ENCODE assay signal across 1 fruit fly cellular context in the genomic region with DNA sequence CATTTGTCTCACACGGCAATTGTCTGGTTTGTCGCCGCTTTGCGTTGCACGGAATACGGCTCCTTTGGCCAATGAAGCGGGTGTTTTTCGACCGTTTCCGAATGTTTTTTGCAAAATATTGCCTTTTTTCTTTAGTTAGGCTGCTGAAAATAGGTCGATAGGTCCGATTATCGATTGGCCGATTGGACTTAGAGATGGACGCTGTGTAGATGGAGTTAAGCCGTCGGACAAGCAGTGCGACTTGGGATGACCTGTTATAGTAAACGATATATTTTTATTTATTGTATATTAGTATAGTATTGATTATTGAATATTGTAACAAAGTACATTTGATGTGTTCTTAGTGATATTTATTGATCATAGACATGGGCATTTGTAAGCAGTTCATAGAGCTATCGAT.
TF ChIP-seq lines count a peak whose summit lies in the region.

Gene lmgA, minus strand, starts transcription at position 301 of the 400 bp plus-strand sequence.
Gene lmgB, minus strand, starts transcription at position 301 of the 400 bp plus-strand sequence.

TF ChIP-seq in whole organism, embryonic, 481 proteins besides CTCF, POLR2A, EP300 and RAD21 (continued from another document):
- no peak for TF ChIP-seq ewg (GFP tag; optimal IDR thresholded peaks at IDR 0.05; lab: Kevin White, UChicago)
- peak; percentile 53 for TF ChIP-seq mam (GFP tag; optimal IDR thresholded peaks at IDR 0.05; lab: Kevin White, UChicago)
- peak; percentile 15 for TF ChIP-seq NfI (GFP tag; optimal IDR thresholded peaks at IDR 0.05; lab: Kevin White, UChicago)
- peak; percentile 97 for TF ChIP-seq HLH4C (GFP tag; IDR thresholded peaks at IDR 0.05; lab: Robert Waterston, UW; ENCODE audit: partially characterized antibody)
- TF ChIP-seq CG2199 (GFP tag; IDR thresholded peaks at IDR 0.05; lab: Robert Waterston, UW), result no peak; the same call in 2 of the 3 replicates
- TF ChIP-seq CG4360 (GFP tag; IDR thresholded peaks at IDR 0.05; lab: Robert Waterston, UW), result no peak
- no peak for TF ChIP-seq HLHmδ (GFP tag; optimal IDR thresholded peaks at IDR 0.05; lab: Kevin White, UChicago)
- TF ChIP-seq CG8290 (GFP tag; optimal IDR thresholded peaks at IDR 0.05; lab: Kevin White, UChicago), result peak; percentile 89
- peak; percentile 45 to 74 for TF ChIP-seq CG8290 (tag; optimal IDR thresholded peaks at IDR 0.05; lab: Kevin White, UChicago)
- peak; percentile 23 for TF ChIP-seq HLH54F (GFP tag; optimal IDR thresholded peaks at IDR 0.05; lab: Kevin White, UChicago)
- peak; percentile 70 for TF ChIP-seq MBD-R2 (GFP tag; IDR thresholded peaks at IDR 0.05; lab: Robert Waterston, UW)
- no peak for TF ChIP-seq Bdp1 (GFP tag; optimal IDR thresholded peaks at IDR 0.05; lab: Kevin White, UChicago)
- peak; percentile 80 for TF ChIP-seq CG4617 (GFP tag; optimal IDR thresholded peaks at IDR 0.05; lab: Kevin White, UChicago; ENCODE audit: borderline replicate concordance)
- no peak for TF ChIP-seq CG6683 (GFP tag; optimal IDR thresholded peaks at IDR 0.05; lab: Kevin White, UChicago)
- TF ChIP-seq cato (GFP tag; optimal IDR thresholded peaks at IDR 0.05; lab: Kevin White, UChicago; ENCODE audit: borderline replicate concordance), result no peak
- TF ChIP-seq gcm2 (GFP tag; optimal IDR thresholded peaks at IDR 0.05; lab: Kevin White, UChicago), result no peak
- TF ChIP-seq CG4328 (GFP tag; optimal IDR thresholded peaks at IDR 0.05; lab: Kevin White, UChicago), result no peak
- TF ChIP-seq Ada2b (GFP tag; IDR thresholded peaks at IDR 0.05; lab: Robert Waterston, UW), result 0 out of 2 replicates have a peak, but pooled peaks have one; percentile 17
- no peak for TF ChIP-seq ssp (GFP tag; IDR thresholded peaks at IDR 0.05; lab: Robert Waterston, UW)
- peak; percentile 97 for TF ChIP-seq Dref (GFP tag; IDR thresholded peaks at IDR 0.05; lab: Robert Waterston, UW)
- TF ChIP-seq CG10654 (GFP tag; optimal IDR thresholded peaks at IDR 0.05; lab: Kevin White, UChicago), result peak; percentile 60
- TF ChIP-seq insv (GFP tag; optimal IDR thresholded peaks at IDR 0.05; lab: Kevin White, UChicago), result no peak
- peak; percentile 90 for TF ChIP-seq Dll (GFP tag; IDR thresholded peaks at IDR 0.05; lab: Robert Waterston, UW; ENCODE audit: partially characterized antibody)
- TF ChIP-seq CG3065 (GFP tag; optimal IDR thresholded peaks at IDR 0.05; lab: Kevin White, UChicago), result no peak
- no peak for TF ChIP-seq CG7556 (GFP tag; optimal IDR thresholded peaks at IDR 0.05; lab: Kevin White, UChicago)
- no peak for TF ChIP-seq CG14965 (GFP tag; optimal IDR thresholded peaks at IDR 0.05; lab: Kevin White, UChicago; ENCODE audit: borderline replicate concordance)
- no peak for TF ChIP-seq CkIIα-i1 (GFP tag; IDR thresholded peaks at IDR 0.05; lab: Robert Waterston, UW)
- TF ChIP-seq CG10431 (GFP tag; optimal IDR thresholded peaks at IDR 0.05; lab: Kevin White, UChicago), result no peak
- no peak for TF ChIP-seq CG8765 (GFP tag; IDR thresholded peaks at IDR 0.05; lab: Robert Waterston, UW)
- no peak for TF ChIP-seq CG8281 (tag; optimal IDR thresholded peaks at IDR 0.05; lab: Kevin White, UChicago)
- TF ChIP-seq CG6254 (GFP tag; optimal IDR thresholded peaks at IDR 0.05; lab: Kevin White, UChicago), result no peak
- TF ChIP-seq C15 (GFP tag; IDR thresholded peaks at IDR 0.05; lab: Robert Waterston, UW), result no peak
- TF ChIP-seq toy (GFP tag; IDR thresholded peaks at IDR 0.05; lab: Robert Waterston, UW), result no peak
- no peak for TF ChIP-seq sqz (GFP tag; optimal IDR thresholded peaks at IDR 0.05; lab: Kevin White, UChicago)
- no peak for TF ChIP-seq z (GFP tag; IDR thresholded peaks at IDR 0.05; lab: Robert Waterston, UW)
- no peak for TF ChIP-seq Bteb2 (GFP tag; optimal IDR thresholded peaks at IDR 0.05; lab: Kevin White, UChicago)
- TF ChIP-seq CG2202 (tag; optimal IDR thresholded peaks at IDR 0.05; lab: Kevin White, UChicago), result no peak
- TF ChIP-seq CG15073 (GFP tag; optimal IDR thresholded peaks at IDR 0.05; lab: Kevin White, UChicago), result no peak
- no peak for TF ChIP-seq lov (optimal IDR thresholded peaks at IDR 0.05; lab: Kevin White, UChicago)
- no peak for TF ChIP-seq lov (GFP tag; IDR thresholded peaks at IDR 0.05; lab: Robert Waterston, UW)
- TF ChIP-seq CG6272 (GFP tag; IDR thresholded peaks at IDR 0.05; lab: Robert Waterston, UW), result no peak; the same call in 1 of the 2 replicates
- TF ChIP-seq dm (GFP tag; optimal IDR thresholded peaks at IDR 0.05; lab: Kevin White, UChicago), result no peak
- TF ChIP-seq HmgZ (tag; optimal IDR thresholded peaks at IDR 0.05; lab: Kevin White, UChicago), result peak; percentile 76
- TF ChIP-seq slbo (GFP tag; IDR thresholded peaks at IDR 0.05; lab: Robert Waterston, UW), result peak; percentile 76
- TF ChIP-seq pho (GFP tag; optimal IDR thresholded peaks at IDR 0.05; lab: Kevin White, UChicago), result no peak
- no peak for TF ChIP-seq ranshi (GFP tag; IDR thresholded peaks at IDR 0.05; lab: Robert Waterston, UW)
- TF ChIP-seq corto (GFP tag; optimal IDR thresholded peaks at IDR 0.05; lab: Kevin White, UChicago), result peak; percentile 35
- no peak for TF ChIP-seq tgo (GFP tag; IDR thresholded peaks at IDR 0.05; lab: Robert Waterston, UW)
- TF ChIP-seq danr (GFP tag; IDR thresholded peaks at IDR 0.05; lab: Robert Waterston, UW), result no peak
- peak; percentile 23 for TF ChIP-seq CG5245 (GFP tag; optimal IDR thresholded peaks at IDR 0.05; lab: Kevin White, UChicago)
- TF ChIP-seq CG2889 (GFP tag; IDR thresholded peaks at IDR 0.05; lab: Robert Waterston, UW), result no peak
- TF ChIP-seq CG10267 (tag; optimal IDR thresholded peaks at IDR 0.05; lab: Kevin White, UChicago), result peak; percentile 68
- TF ChIP-seq CG9215 (GFP tag; IDR thresholded peaks at IDR 0.05; lab: Robert Waterston, UW), result no peak
- TF ChIP-seq croc (GFP tag; conservative IDR thresholded peaks at IDR 0.05; lab: Robert Waterston, UW), result no peak
- TF ChIP-seq CG11696 (GFP tag; IDR thresholded peaks at IDR 0.05; lab: Robert Waterston, UW), result 0 out of 2 replicates have a peak, but pooled peaks have one; percentile 7
- peak; percentile 90 for TF ChIP-seq Scr (GFP tag; IDR thresholded peaks at IDR 0.05; lab: Robert Waterston, UW; ENCODE audit: partially characterized antibody)
- no peak for TF ChIP-seq Ravus (GFP tag; IDR thresholded peaks at IDR 0.05; lab: Robert Waterston, UW)
- no peak for TF ChIP-seq Sox100B (GFP tag; optimal IDR thresholded peaks at IDR 0.05; lab: Kevin White, UChicago)
- TF ChIP-seq exex (tag; optimal IDR thresholded peaks at IDR 0.05; lab: Kevin White, UChicago), result no peak
- TF ChIP-seq CG3163 (GFP tag; optimal IDR thresholded peaks at IDR 0.05; lab: Kevin White, UChicago), result no peak
- TF ChIP-seq nmo (GFP tag; optimal IDR thresholded peaks at IDR 0.05; lab: Kevin White, UChicago), result peak; percentile 69
- peak; percentile 75 for TF ChIP-seq CG34224 (GFP tag; IDR thresholded peaks at IDR 0.05; lab: Robert Waterston, UW; ENCODE audit: partially characterized antibody)
- no peak for TF ChIP-seq CG4854 (GFP tag; optimal IDR thresholded peaks at IDR 0.05; lab: Kevin White, UChicago)
- no peak for TF ChIP-seq D (optimal IDR thresholded peaks at IDR 0.05; lab: Kevin White, UChicago)
- TF ChIP-seq D (GFP tag; optimal IDR thresholded peaks at IDR 0.05; lab: Kevin White, UChicago), result no peak
- peak; percentile 6 for TF ChIP-seq nerfin-1 (tag; optimal IDR thresholded peaks at IDR 0.05; lab: Kevin White, UChicago)
- TF ChIP-seq CG10209 (GFP tag; optimal IDR thresholded peaks at IDR 0.05; lab: Kevin White, UChicago), result no peak
- TF ChIP-seq stc (GFP tag; IDR thresholded peaks at IDR 0.05; lab: Robert Waterston, UW), result no peak
- no peak for TF ChIP-seq jumu (GFP tag; optimal IDR thresholded peaks at IDR 0.05; lab: Kevin White, UChicago)
- TF ChIP-seq E2f2 (GFP tag; IDR thresholded peaks at IDR 0.05; lab: Robert Waterston, UW), result peak; percentile 91
- no peak for TF ChIP-seq ac (GFP tag; optimal IDR thresholded peaks at IDR 0.05; lab: Kevin White, UChicago)
- no peak for TF ChIP-seq dmrt99B (tag; optimal IDR thresholded peaks at IDR 0.05; lab: Kevin White, UChicago)
- TF ChIP-seq CG14667 (GFP tag; IDR thresholded peaks at IDR 0.05; lab: Robert Waterston, UW), result no peak
- TF ChIP-seq slp2 (GFP tag; optimal IDR thresholded peaks at IDR 0.05; lab: Kevin White, UChicago), result no peak
- TF ChIP-seq ems (GFP tag; optimal IDR thresholded peaks at IDR 0.05; lab: Kevin White, UChicago), result no peak
- TF ChIP-seq CG9876 (GFP tag; optimal IDR thresholded peaks at IDR 0.05; lab: Kevin White, UChicago), result no peak
- no peak for TF ChIP-seq CG11504 (tag; optimal IDR thresholded peaks at IDR 0.05; lab: Kevin White, UChicago)
- peak; percentile 16; the same call in 1 of the 3 replicates for TF ChIP-seq CG11456 (GFP tag; IDR thresholded peaks at IDR 0.05; lab: Robert Waterston, UW)
- TF ChIP-seq sim (GFP tag; IDR thresholded peaks at IDR 0.05; lab: Robert Waterston, UW), result no peak
- no peak for TF ChIP-seq CG12219 (GFP tag; optimal IDR thresholded peaks at IDR 0.05; lab: Kevin White, UChicago)
- TF ChIP-seq sug (tag; optimal IDR thresholded peaks at IDR 0.05; lab: Kevin White, UChicago), result no peak
- TF ChIP-seq Xrp1 (GFP tag; IDR thresholded peaks at IDR 0.05; lab: Robert Waterston, UW), result peak; percentile 9; the same call in 1 of the 2 replicates
